Fruit fly (Drosophila melanogaster) whole organism, embryonic: ENCODE data around the gene CG12112.

ENCODE experiments used
- Ada2b ChIP-seq: fragments of 200-800 bp; sonication (Bioruptor generic); IDR thresholded peaks from 2 replicates; pipeline ENCODE4 v1.3.6; 2022; ENCODE audit warnings: missing biosample characterization, missing genetic modification characterization
- Atf6 ChIP-seq: fragments of 200-800 bp; sonication (Bioruptor generic); IDR thresholded peaks from 2 replicates; pipeline ENCODE4 v1.3.6; 2022; ENCODE audit warnings: missing biosample characterization, missing genetic modification characterization
- BEAF-32 ChIP-seq: fragments of 200-800 bp; sonication (Bioruptor generic); optimal IDR thresholded peaks from 3 replicates; lab custom pipeline; 2017; ENCODE audit warnings: missing biosample characterization, missing genetic modification characterization, mild to moderate bottlenecking, moderate library complexity, missing genetic modification reagents
- BtbVII ChIP-seq: fragments of 200-800 bp; sonication (Bioruptor generic); optimal IDR thresholded peaks from 3 replicates; lab custom pipeline; 2017; ENCODE audit warnings: missing biosample characterization, mild to moderate bottlenecking, missing genetic modification characterization
- CG11696 ChIP-seq: fragments of 200-800 bp; sonication (Bioruptor generic); IDR thresholded peaks from 2 replicates; pipeline ENCODE4 v1.3.6; 2022; ENCODE audit warnings: missing biosample characterization, missing genetic modification characterization
- CG12071 ChIP-seq: fragments of 200-800 bp; sonication (Bioruptor generic); optimal IDR thresholded peaks from 3 replicates; lab custom pipeline; 2018; ENCODE audit warnings: missing biosample characterization, mild to moderate bottlenecking, missing genetic modification characterization
- CG12155 ChIP-seq: fragments of 200-800 bp; sonication (Bioruptor generic); optimal IDR thresholded peaks from 3 replicates; lab custom pipeline; 2016; ENCODE audit warnings: missing biosample characterization, missing genetic modification characterization
- CG12659 ChIP-seq: fragments of 200-800 bp; sonication (Bioruptor generic); optimal IDR thresholded peaks from 3 replicates; lab custom pipeline; 2017; ENCODE audit warnings: mild to moderate bottlenecking, missing biosample characterization, missing genetic modification reagents, missing genetic modification characterization
- CG13287 ChIP-seq: fragments of 200-800 bp; sonication (Bioruptor generic); IDR thresholded peaks from 2 replicates; pipeline ENCODE4 v1.3.6; 2022; ENCODE audit warnings: missing biosample characterization, missing genetic modification characterization; ENCODE audit not compliant: partially characterized antibody
- CG14014 ChIP-seq: fragments of 200-800 bp; sonication (Bioruptor generic); IDR thresholded peaks from 2 replicates; pipeline ENCODE4 v1.3.6; 2022; ENCODE audit warnings: missing biosample characterization, missing genetic modification characterization
- CG14710 ChIP-seq: fragments of 200-800 bp; sonication (Bioruptor generic); optimal IDR thresholded peaks from 3 replicates; lab custom pipeline; 2019; ENCODE audit warnings: missing biosample characterization, mild to moderate bottlenecking, missing genetic modification characterization, moderate library complexity
- CG17328 ChIP-seq: fragments of 200-800 bp; sonication (Bioruptor generic); IDR thresholded peaks from 2 replicates; pipeline ENCODE4 v1.3.6; 2022; ENCODE audit warnings: missing biosample characterization, missing genetic modification characterization
- CG2202 ChIP-seq: fragments of 200-800 bp; sonication (Bioruptor generic); optimal IDR thresholded peaks from 2 replicates; lab custom pipeline; 2018; ENCODE audit warnings: missing biosample characterization, mild to moderate bottlenecking, missing genetic modification characterization
- CG2712 ChIP-seq: fragments of 200-800 bp; optimal IDR thresholded peaks from 3 replicates; lab custom pipeline; 2019; ENCODE audit warnings: missing biosample characterization, mild to moderate bottlenecking, missing genetic modification characterization, moderate library complexity
- CG3281 ChIP-seq: fragments of 200-800 bp; sonication (Bioruptor generic); optimal IDR thresholded peaks from 3 replicates; lab custom pipeline; 2017; ENCODE audit warnings: missing biosample characterization, mild to moderate bottlenecking, missing genetic modification characterization
- CG34422 ChIP-seq: fragments of 200-800 bp; sonication (Bioruptor generic); IDR thresholded peaks from 3 replicates; pipeline ENCODE4 v1.3.6; 2022; ENCODE audit warnings: missing biosample characterization, missing genetic modification characterization
- CG7556 ChIP-seq: fragments of 200-800 bp; sonication (Bioruptor generic); optimal IDR thresholded peaks from 2 replicates; lab custom pipeline; 2017; ENCODE audit warnings: missing biosample characterization, mild to moderate bottlenecking, missing genetic modification characterization
- CG8478 ChIP-seq: fragments of >200 bp; optimal IDR thresholded peaks from 2 replicates; lab custom pipeline; 2018
- CG9817 ChIP-seq: fragments of 200-800 bp; sonication (Bioruptor generic); optimal IDR thresholded peaks from 2 replicates; lab custom pipeline; 2018; ENCODE audit warnings: missing biosample characterization, mild to moderate bottlenecking, missing genetic modification characterization, moderate library complexity
- CoRest ChIP-seq: fragments of 200-800 bp; sonication (Bioruptor generic); optimal IDR thresholded peaks from 3 replicates; lab custom pipeline; 2018; ENCODE audit warnings: missing biosample characterization, mild to moderate bottlenecking, missing genetic modification characterization, moderate library complexity
- D19A ChIP-seq: fragments of 200-800 bp; optimal IDR thresholded peaks from 3 replicates; lab custom pipeline; 2019; ENCODE audit warnings: missing biosample characterization, mild to moderate bottlenecking, missing genetic modification characterization, moderate library complexity
- Deaf1 ChIP-seq: fragments of 200-800 bp; optimal IDR thresholded peaks from 3 replicates; lab custom pipeline; 2019; ENCODE audit warnings: missing biosample characterization, mild to moderate bottlenecking, missing genetic modification characterization, moderate library complexity
- Drgx ChIP-seq: fragments of 200-800 bp; sonication (Bioruptor generic); IDR thresholded peaks from 2 replicates; pipeline ENCODE4 v1.3.6; 2022; ENCODE audit warnings: missing biosample characterization, missing genetic modification characterization
- Gsc ChIP-seq: fragments of 200-800 bp; sonication (Bioruptor generic); IDR thresholded peaks from 2 replicates; pipeline ENCODE4 v1.3.6; 2022; ENCODE audit warnings: missing biosample characterization, missing genetic modification characterization
- HHEX ChIP-seq: fragments of 200-800 bp; sonication (Bioruptor generic); optimal IDR thresholded peaks from 3 replicates; lab custom pipeline; 2017; ENCODE audit warnings: missing biosample characterization, mild to moderate bottlenecking, missing genetic modification characterization, missing genetic modification reagents
- Med ChIP-seq: fragments of 200-800 bp; sonication (Bioruptor generic); peaks from one replicate; lab custom pipeline; 2016; ENCODE audit warnings: missing biosample characterization, missing genetic modification characterization, mild to moderate bottlenecking, inconsistent platforms, moderate library complexity
- Oaz ChIP-seq: fragments of 200-800 bp; sonication (Bioruptor generic); IDR thresholded peaks from 2 replicates; pipeline ENCODE4 v1.3.6; 2022; ENCODE audit warnings: missing biosample characterization, missing genetic modification characterization
- PHDP ChIP-seq: fragments of 200-800 bp; sonication (Bioruptor generic); optimal IDR thresholded peaks from 3 replicates; lab custom pipeline; 2018; ENCODE audit warnings: missing biosample characterization, mild to moderate bottlenecking, missing genetic modification characterization, moderate library complexity
- Trl ChIP-seq, 3 experiments: fragments of >200 bp in 2 of 3; fragments of 200-800 bp in 1 of 3; sonication (Bioruptor generic) in 1 of 3; optimal IDR thresholded peaks; 2 replicates in 1 of 3; 3 replicates in 2 of 3; lab custom pipeline; 2016 to 2017; ENCODE audit warnings: missing biosample characterization in 1 of 3, missing genetic modification characterization in 1 of 3
- az2 ChIP-seq: fragments of 200-800 bp; sonication (Bioruptor generic); optimal IDR thresholded peaks from 3 replicates; lab custom pipeline; 2016; ENCODE audit warnings: missing biosample characterization, missing genetic modification characterization
- bcd ChIP-seq: fragments of 200-800 bp; sonication (Bioruptor generic); optimal IDR thresholded peaks from 2 replicates; lab custom pipeline; 2017; ENCODE audit warnings: missing biosample characterization, mild to moderate bottlenecking, missing genetic modification characterization
- dmrt99B ChIP-seq: fragments of 200-800 bp; sonication (Bioruptor generic); optimal IDR thresholded peaks from 2 replicates; lab custom pipeline; 2018; ENCODE audit warnings: missing biosample characterization, mild to moderate bottlenecking, missing genetic modification characterization, moderate library complexity
- fu2 ChIP-seq: fragments of 200-800 bp; sonication (Bioruptor generic); optimal IDR thresholded peaks from 2 replicates; lab custom pipeline; 2016; ENCODE audit warnings: missing biosample characterization, missing genetic modification characterization
- gro ChIP-seq: fragments of 200-800 bp; sonication (Bioruptor generic); optimal IDR thresholded peaks from 2 replicates; lab custom pipeline; 2016; ENCODE audit warnings: missing biosample characterization, missing genetic modification characterization
- jumu ChIP-seq: fragments of 200-800 bp; sonication (Bioruptor generic); optimal IDR thresholded peaks from 3 replicates; lab custom pipeline; 2016; ENCODE audit warnings: missing biosample characterization, missing genetic modification characterization
- ken ChIP-seq: fragments of 200-800 bp; sonication (Bioruptor generic); IDR thresholded peaks from 3 replicates; pipeline ENCODE4 v1.3.6; 2022; ENCODE audit warnings: missing biosample characterization, missing genetic modification characterization
- lab ChIP-seq: fragments of 200-800 bp; sonication (Bioruptor generic); optimal IDR thresholded peaks from 3 replicates; lab custom pipeline; 2017; ENCODE audit warnings: missing biosample characterization, missing genetic modification characterization, mild to moderate bottlenecking, moderate library complexity, missing genetic modification reagents
- lilli ChIP-seq: fragments of 200-800 bp; sonication (Bioruptor generic); optimal IDR thresholded peaks from 3 replicates; lab custom pipeline; 2016; ENCODE audit warnings: missing biosample characterization, missing genetic modification characterization
- luna ChIP-seq: fragments of 200-800 bp; sonication (Bioruptor generic); optimal IDR thresholded peaks from 2 replicates; lab custom pipeline; 2016; ENCODE audit warnings: missing biosample characterization, missing genetic modification characterization
- mam ChIP-seq: fragments of 200-800 bp; sonication (Bioruptor generic); optimal IDR thresholded peaks from 3 replicates; lab custom pipeline; 2016; ENCODE audit warnings: missing biosample characterization, missing genetic modification characterization
- nom ChIP-seq: fragments of 200-800 bp; sonication (Bioruptor generic); optimal IDR thresholded peaks from 2 replicates; lab custom pipeline; 2017; ENCODE audit warnings: missing biosample characterization, missing genetic modification characterization, mild to moderate bottlenecking, moderate library complexity, missing genetic modification reagents
- odd ChIP-seq: fragments of 200-800 bp; sonication (Bioruptor generic); optimal IDR thresholded peaks from 2 replicates; lab custom pipeline; 2017; ENCODE audit warnings: missing biosample characterization, mild to moderate bottlenecking, missing genetic modification characterization
- org-1 ChIP-seq: fragments of 200-800 bp; sonication (Bioruptor generic); optimal IDR thresholded peaks from 2 replicates; lab custom pipeline; 2017; ENCODE audit warnings: missing biosample characterization, missing genetic modification characterization
- p53 ChIP-seq: fragments of 200-800 bp; sonication (Bioruptor generic); optimal IDR thresholded peaks from 2 replicates; lab custom pipeline; 2016; ENCODE audit warnings: missing biosample characterization, missing genetic modification characterization
- pb ChIP-seq: fragments of 200-800 bp; sonication (Bioruptor generic); optimal IDR thresholded peaks from 3 replicates; lab custom pipeline; 2016; ENCODE audit warnings: missing biosample characterization, missing genetic modification characterization
- phol ChIP-seq: fragments of 200-800 bp; sonication (Bioruptor generic); optimal IDR thresholded peaks from 3 replicates; lab custom pipeline; 2018; ENCODE audit warnings: missing biosample characterization, mild to moderate bottlenecking, missing genetic modification characterization, moderate library complexity
- scrt ChIP-seq: fragments of 200-800 bp; sonication (Bioruptor generic); optimal IDR thresholded peaks from 2 replicates; lab custom pipeline; 2018; ENCODE audit warnings: missing biosample characterization, mild to moderate bottlenecking, missing genetic modification characterization, moderate library complexity
- sens ChIP-seq: fragments of 200-800 bp; sonication (Bioruptor generic); peaks from one replicate; lab custom pipeline; 2016; ENCODE audit warnings: missing biosample characterization, missing genetic modification characterization
- stc ChIP-seq: fragments of 200-800 bp; sonication (Bioruptor generic); IDR thresholded peaks from 2 replicates; pipeline ENCODE4 v1.3.6; 2022; ENCODE audit warnings: missing biosample characterization, missing genetic modification characterization
- wor ChIP-seq: fragments of 200-800 bp; sonication (Bioruptor generic); IDR thresholded peaks from 2 replicates; pipeline ENCODE4 v1.3.6; 2022; ENCODE audit warnings: missing biosample characterization, missing genetic modification characterization
- zfh1 ChIP-seq: fragments of 200-800 bp; sonication (Bioruptor generic); IDR thresholded peaks from 3 replicates; pipeline ENCODE4 v1.3.6; 2022; ENCODE audit warnings: missing biosample characterization, missing genetic modification characterization

Gene CG12112

DNA sequence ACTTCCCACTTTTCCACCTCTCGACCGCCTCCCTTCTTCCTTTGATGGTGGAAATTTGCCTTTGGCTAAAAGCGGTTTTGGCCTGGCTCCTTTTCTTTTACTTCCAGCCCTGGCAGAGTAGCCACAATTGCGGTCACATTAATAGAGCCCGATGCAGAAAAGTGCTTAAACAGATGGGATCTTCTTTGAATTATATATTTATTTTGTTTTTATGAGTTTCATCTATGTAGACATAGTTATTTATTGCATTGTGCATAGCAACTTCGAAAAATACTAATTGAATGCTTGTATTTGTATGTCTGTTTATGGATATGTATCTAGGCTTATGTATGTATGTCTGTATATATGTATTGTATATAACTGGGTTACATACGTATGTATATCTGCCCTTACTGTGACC is 18.0 kb downstream of the CG12112 start (continued):
- peak; percentile 86 for TF ChIP-seq lab (GFP tag; lab: Kevin White, UChicago)
- TF ChIP-seq BtbVII (GFP tag; lab: Kevin White, UChicago), result peak; percentile 65
- TF ChIP-seq CG14710 (tag; lab: Kevin White, UChicago), result peak; percentile 8
- peak; percentile 79 for TF ChIP-seq Med
- TF ChIP-seq stc (GFP tag; lab: Robert Waterston, UW), result peak; percentile 73
- no peak for TF ChIP-seq ken (GFP tag; lab: Robert Waterston, UW)
- peak; percentile 45 for TF ChIP-seq phol (tag; lab: Kevin White, UChicago)
- peak; percentile 69; the same call in 2 of the 3 replicates for TF ChIP-seq zfh1 (GFP tag; lab: Robert Waterston, UW)
- peak; percentile 29; the same call in 1 of the 2 replicates for TF ChIP-seq CG17328 (GFP tag; lab: Robert Waterston, UW)
- TF ChIP-seq pb (GFP tag; lab: Kevin White, UChicago), result no peak
- no peak for TF ChIP-seq p53 (GFP tag; lab: Kevin White, UChicago)
- no peak for TF ChIP-seq CG8478
- peak; percentile 19 for TF ChIP-seq az2 (GFP tag; lab: Kevin White, UChicago)
- TF ChIP-seq Ada2b (GFP tag; lab: Robert Waterston, UW), result peak; percentile 67; the same call in 1 of the 2 replicates
- no peak for TF ChIP-seq fu2 (GFP tag; lab: Kevin White, UChicago)
- peak; percentile 71 for TF ChIP-seq CG3281
- TF ChIP-seq CG12659, result peak; percentile 54
- peak; percentile 63 for TF ChIP-seq bcd (GFP tag; lab: Kevin White, UChicago)
- peak; percentile 11 for TF ChIP-seq CG12155
- TF ChIP-seq CG11696, result peak; percentile 72
- peak; percentile 70 for TF ChIP-seq PHDP (tag; lab: Kevin White, UChicago)
- TF ChIP-seq dmrt99B (tag; lab: Kevin White, UChicago), result peak; percentile 78
- peak; percentile 69 for TF ChIP-seq CG7556 (GFP tag; lab: Kevin White, UChicago)
- peak; percentile 63 for TF ChIP-seq Atf6 (GFP tag; lab: Robert Waterston, UW)
- no peak for TF ChIP-seq jumu (GFP tag; lab: Kevin White, UChicago)
- peak; percentile 21 for TF ChIP-seq nom (GFP tag; lab: Kevin White, UChicago)
- peak; percentile 42 for TF ChIP-seq gro (GFP tag; lab: Kevin White, UChicago)
- TF ChIP-seq Drgx (GFP tag; lab: Robert Waterston, UW), result peak; percentile 34; the same call in 1 of the 2 replicates
- peak; percentile 57 for TF ChIP-seq D19A (tag; lab: Kevin White, UChicago)
- peak; percentile 45 for TF ChIP-seq org-1 (GFP tag; lab: Kevin White, UChicago)
- TF ChIP-seq Trl (optimal IDR thresholded peaks at IDR 0.05; lab: Kevin White, UChicago), result no peak
- no peak for TF ChIP-seq Trl (GFP tag; optimal IDR thresholded peaks at IDR 0.05; lab: Kevin White, UChicago)
- peak; percentile 42 for TF ChIP-seq CG12071
- peak; percentile 70 for TF ChIP-seq CG14014 (GFP tag; lab: Robert Waterston, UW)
- peak; percentile 56 for TF ChIP-seq CG9817
- peak; percentile 48 for TF ChIP-seq odd (GFP tag; lab: Kevin White, UChicago)
- TF ChIP-seq CG2712, result peak; percentile 50
- no peak for TF ChIP-seq luna (GFP tag; lab: Kevin White, UChicago)
- peak; percentile 39 for TF ChIP-seq Deaf1
- TF ChIP-seq Oaz (GFP tag; lab: Robert Waterston, UW), result 0 out of 2 replicates have a peak, but pooled peaks have one; percentile 9
- TF ChIP-seq CG13287, result no peak
- 0 out of 3 replicates have a peak, but pooled peaks have one; percentile 53 for TF ChIP-seq CG34422 (GFP tag; lab: Robert Waterston, UW)
- TF ChIP-seq sens, result peak; percentile 73
- peak; percentile 67 for TF ChIP-seq scrt (GFP tag; lab: Kevin White, UChicago)
- peak; percentile 50 for TF ChIP-seq lilli (GFP tag; lab: Kevin White, UChicago)
- TF ChIP-seq CoRest (tag; lab: Kevin White, UChicago), result peak; percentile 61
- TF ChIP-seq Gsc, result no peak
- no peak for TF ChIP-seq wor
- peak; percentile 40 for TF ChIP-seq mam (GFP tag; lab: Kevin White, UChicago)
- TF ChIP-seq HHEX (GFP tag; lab: Kevin White, UChicago), result peak; percentile 60
- TF ChIP-seq BEAF-32 (GFP tag; lab: Kevin White, UChicago), result no peak
- no peak for TF ChIP-seq CG2202 (tag; lab: Kevin White, UChicago)
